Worm (Caenorhabditis elegans) whole organism, L4/young adult: ENCODE measurements around the gene Y116A8B.1.

Source experiments
- W03F9.2 ChIP-seq: fragments of 150-350 bp; optimal IDR thresholded peaks from 2 replicates; lab custom pipeline; 2014; ENCODE audit warnings: missing biosample characterization, missing genetic modification characterization
- dao-5 ChIP-seq: sonication (generic microtip); optimal IDR thresholded peaks from 2 replicates; lab custom pipeline; 2016; ENCODE audit warnings: missing genotype, missing genetic modification characterization, moderate library complexity, missing compliant biosample characterization
- him-1 ChIP-seq: sonication (generic microtip); optimal IDR thresholded peaks from 2 replicates; lab custom pipeline; 2016; ENCODE audit warnings: missing genotype, missing genetic modification reagents, missing genetic modification characterization, missing compliant biosample characterization

Gene Y116A8B.1

ce11 chrIV:17206745-17207144, 9.4 kb upstream of the Y116A8B.1 start, which contains the start of gene cnnm-1:
Gene cnnm-1 (minus strand): TSS chrIV:17206845.
- TF ChIP-seq dao-5 (tag; lab: Kevin White, UChicago) (no peak), W03F9.2 (no peak), him-1 (tag; lab: Kevin White, UChicago) (no peak)

- no peak for TF ChIP-seq W03F9.2
- TF ChIP-seq dao-5 (tag; lab: Kevin White, UChicago), result no peak
- no peak for TF ChIP-seq him-1 (tag; lab: Kevin White, UChicago)
Observed at ce11 chrIV:17207864-17208263, 8.3 kb upstream of the Y116A8B.1 start.

ce11 chrIV:17209309-17209708, 6.8 kb upstream of the Y116A8B.1 start:
- TF ChIP-seq W03F9.2, result no peak
- no peak for TF ChIP-seq dao-5 (tag; lab: Kevin White, UChicago)
- no peak for TF ChIP-seq him-1 (tag; lab: Kevin White, UChicago)

- TF ChIP-seq dao-5 (tag; lab: Kevin White, UChicago) (no peak), W03F9.2 (no peak), him-1 (tag; lab: Kevin White, UChicago) (no peak)
Observed at ce11 chrIV:17210754-17211153, 5.4 kb upstream of the Y116A8B.1 start.

ce11 chrIV:17215070-17215469, 1.1 kb upstream of the Y116A8B.1 start:
- TF ChIP-seq him-1 (tag; lab: Kevin White, UChicago), result no peak
- no peak for TF ChIP-seq dao-5 (tag; lab: Kevin White, UChicago)
- TF ChIP-seq W03F9.2, result no peak

ce11 chrIV:17223474-17223873, 7.3 kb downstream of the Y116A8B.1 start, which contains the start of gene Y116A8B.4:
Gene Y116A8B.4 (plus strand): TSS chrIV:17223774.
- TF ChIP-seq dao-5 (tag; lab: Kevin White, UChicago) (no peak), him-1 (tag; lab: Kevin White, UChicago) (no peak)

ce11 chrIV:17230958-17231357, 14.8 kb downstream of the Y116A8B.1 start, which contains the start of gene npr-32:
Gene npr-32 (minus strand): TSS chrIV:17231058.
- no peak for TF ChIP-seq dao-5 (tag; lab: Kevin White, UChicago)

ce11 chrIV:17232899-17233298, 16.8 kb downstream of the Y116A8B.1 start:
- TF ChIP-seq him-1 (tag; lab: Kevin White, UChicago) (no peak), W03F9.2 (no peak), dao-5 (tag; lab: Kevin White, UChicago) (no peak)

- TF ChIP-seq him-1 (tag; lab: Kevin White, UChicago) (no peak), dao-5 (tag; lab: Kevin White, UChicago) (no peak), W03F9.2 (no peak)
Observed at ce11 chrIV:17233494-17233893, 17.3 kb downstream of the Y116A8B.1 start.

ce11 chrIV:17237029-17237428, 20.9 kb downstream of the Y116A8B.1 start:
- TF ChIP-seq dao-5 (tag; lab: Kevin White, UChicago), result no peak
- TF ChIP-seq W03F9.2, result no peak
- no peak for TF ChIP-seq him-1 (tag; lab: Kevin White, UChicago)

- TF ChIP-seq W03F9.2, result no peak
- no peak for TF ChIP-seq dao-5 (tag; lab: Kevin White, UChicago)
- TF ChIP-seq him-1 (tag; lab: Kevin White, UChicago), result no peak
Observed at ce11 chrIV:17238951-17239350, 22.8 kb downstream of the Y116A8B.1 start.

- no peak for TF ChIP-seq him-1 (tag; lab: Kevin White, UChicago)
- peak; percentile 38 for TF ChIP-seq W03F9.2
Observed at ce11 chrIV:17245200-17245599, 29.1 kb downstream of the Y116A8B.1 start, which contains the start of gene ZK550.2. Gene ZK550.2 (plus strand): TSS chrIV:17245584.

ce11 chrIV:17247184-17247583, 31.0 kb downstream of the Y116A8B.1 start:
- no peak for TF ChIP-seq him-1 (tag; lab: Kevin White, UChicago)

- no peak for TF ChIP-seq W03F9.2
- no peak for TF ChIP-seq dao-5 (tag; lab: Kevin White, UChicago)
- TF ChIP-seq him-1 (tag; lab: Kevin White, UChicago), result no peak
Observed at ce11 chrIV:17248538-17248937, 32.4 kb downstream of the Y116A8B.1 start.

ce11 chrIV:17249691-17250181, 33.6 kb downstream of the Y116A8B.1 start, which contains the start of gene eelo-2:
Gene eelo-2 (plus strand): TSS chrIV:17250131.
- TF ChIP-seq him-1 (tag; lab: Kevin White, UChicago) (peak; percentile 82), dao-5 (tag; lab: Kevin White, UChicago) (no peak), W03F9.2 (peak; percentile 98)
